Worm (Caenorhabditis elegans): ENCODE results near the gene lurp-3.

ce11 chrV:13489830-13490229 lies 34.3 kb downstream of the lurp-3 start, which contains the start of gene T10G3.3:
- TF ChIP-seq nhr-76 (tag; optimal IDR thresholded peaks at IDR 0.05) = no peak
- TF ChIP-seq ceh-82 (tag; optimal IDR thresholded peaks at IDR 0.05) = no peak
- TF ChIP-seq fkh-10 (GFP tag; optimal IDR thresholded peaks at IDR 0.05) = no peak
- no peak for TF ChIP-seq fkh-4 (tag; optimal IDR thresholded peaks at IDR 0.05; ENCODE audit: borderline replicate concordance)
- no peak for TF ChIP-seq lin-15B (tag; optimal IDR thresholded peaks at IDR 0.05)
- no peak for TF ChIP-seq aly-2 (tag; optimal IDR thresholded peaks at IDR 0.05)
